Worm (Caenorhabditis elegans): ENCODE results near the gene C14C6.5.

ce11 chrV:524058-524457, 12.4 kb upstream of the C14C6.5 start, which contains the start of gene lipl-3:
- TF ChIP-seq lin-39 (tag; optimal IDR thresholded peaks at IDR 0.05), result no peak
- no peak for TF ChIP-seq snpc-4 (tag; optimal IDR thresholded peaks at IDR 0.05)
- TF ChIP-seq efl-3 (GFP tag; optimal IDR thresholded peaks at IDR 0.05), result no peak
- TF ChIP-seq zip-4 (GFP tag; optimal IDR thresholded peaks at IDR 0.05), result no peak
